Worm (Caenorhabditis elegans): Measurements from ENCODE around the gene T28A11.22.

The T28A11.22 gene

DNA sequence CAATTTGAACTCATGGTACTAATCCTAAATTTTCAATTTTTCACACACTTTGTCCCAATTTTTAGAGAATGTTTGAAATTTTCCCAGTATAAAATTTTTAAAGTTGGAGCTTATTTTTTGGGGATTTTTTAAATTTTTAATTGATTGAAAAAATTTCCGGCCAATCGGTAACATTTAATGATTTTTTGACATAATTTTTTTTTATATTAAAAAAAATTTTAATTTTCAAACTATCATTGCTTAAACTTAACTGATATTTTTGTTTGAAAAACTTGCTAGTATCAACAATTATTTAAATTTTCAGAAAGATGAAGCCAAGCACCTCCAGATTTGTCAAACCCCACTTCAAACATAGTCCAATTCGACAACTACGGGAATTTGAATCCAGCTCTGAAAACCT is at the start of gene T28A11.22:
T28A11.22 (plus strand) TSS at position 301 of the 400 bp plus-strand sequence.
- TF ChIP-seq sea-2 (GFP tag; optimal IDR thresholded peaks at IDR 0.05) (no peak), unc-62 (GFP tag; optimal IDR thresholded peaks at IDR 0.05) (no peak), jun-1 (tag; optimal IDR thresholded peaks at IDR 0.05) (no peak), aly-2 (tag; optimal IDR thresholded peaks at IDR 0.05) (no peak), fos-1 (tag; optimal IDR thresholded peaks at IDR 0.05) (no peak), lin-15B (tag; optimal IDR thresholded peaks at IDR 0.05) (no peak), nhr-11 (tag; optimal IDR thresholded peaks at IDR 0.05) (no peak)

DNA sequence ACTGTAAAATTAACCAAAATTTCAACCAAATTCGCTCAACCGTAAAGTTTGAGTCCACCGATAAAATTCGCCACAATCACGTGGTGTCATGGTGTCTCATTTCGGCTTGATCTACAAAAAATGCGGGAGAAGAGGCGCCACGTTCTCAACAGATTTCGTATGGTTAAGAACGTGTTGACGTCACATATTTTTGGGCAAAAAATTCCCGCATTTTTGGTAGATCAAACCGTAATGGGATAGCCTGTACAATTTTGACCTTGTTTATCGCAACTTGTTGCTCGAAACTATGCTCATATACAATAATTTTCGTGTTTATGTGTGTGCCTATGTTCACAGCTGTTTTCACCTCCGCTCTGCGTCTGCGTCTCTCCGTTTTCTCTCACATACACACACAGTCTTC is 48.4 kb upstream of the T28A11.22 start:
- TF ChIP-seq nhr-11 (tag; optimal IDR thresholded peaks at IDR 0.05) (no peak), fkh-2 (tag; optimal IDR thresholded peaks at IDR 0.05) (no peak), fkh-10 (GFP tag; optimal IDR thresholded peaks at IDR 0.05) (no peak), nhr-43 (tag; optimal IDR thresholded peaks at IDR 0.05; ENCODE audit: poor library complexity, severe bottlenecking) (no peak), elt-2 (tag; optimal IDR thresholded peaks at IDR 0.05) (no peak), tbx-2 (tag; optimal IDR thresholded peaks at IDR 0.05) (no peak), unc-62 (GFP tag; optimal IDR thresholded peaks at IDR 0.05) (no peak), nfya-1 (tag; optimal IDR thresholded peaks at IDR 0.05; ENCODE audit: insufficient read depth) (no peak), ceh-16 (tag; optimal IDR thresholded peaks at IDR 0.05) (no peak), ceh-82 (tag; optimal IDR thresholded peaks at IDR 0.05) (no peak), snpc-4 (tag; optimal IDR thresholded peaks at IDR 0.05) (no peak), ztf-4 (tag; optimal IDR thresholded peaks at IDR 0.05) (no peak), nhr-76 (tag; optimal IDR thresholded peaks at IDR 0.05) (no peak)

DNA sequence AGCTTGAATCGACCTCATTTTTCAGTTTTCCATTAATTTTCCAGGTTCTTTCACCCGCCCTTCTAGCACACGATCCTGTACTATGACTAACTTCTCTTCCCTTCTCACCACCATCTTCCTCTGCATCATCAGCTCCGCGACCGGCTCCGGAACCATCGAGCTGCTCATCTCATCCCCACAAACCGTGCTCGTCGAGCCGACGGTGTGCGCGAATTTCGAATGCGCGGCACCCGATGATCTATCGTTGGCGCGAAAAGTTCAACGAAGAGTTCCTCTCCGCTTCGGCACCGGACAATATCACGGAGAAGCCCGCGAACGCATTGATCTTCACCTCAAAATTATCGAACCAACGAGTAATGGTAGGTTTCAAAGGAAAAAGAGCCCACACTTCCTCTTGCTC is 47.2 kb upstream of the T28A11.22 start, which contains the start of gene apx-1:
apx-1 (plus strand) TSS at position 50 of the 400 bp plus-strand sequence.
- TF ChIP-seq fkh-10 (GFP tag; optimal IDR thresholded peaks at IDR 0.05) (no peak), nhr-23 (tag; optimal IDR thresholded peaks at IDR 0.05) (no peak), ceh-9 (tag; optimal IDR thresholded peaks at IDR 0.05) (no peak), nhr-28 (tag; optimal IDR thresholded peaks at IDR 0.05) (no peak), elt-3 (tag; optimal IDR thresholded peaks at IDR 0.05) (no peak), egl-5 (tag; optimal IDR thresholded peaks at IDR 0.05) (no peak), nhr-12 (tag; optimal IDR thresholded peaks at IDR 0.05) (no peak), mml-1 (tag; optimal IDR thresholded peaks at IDR 0.05) (no peak), hmg-11 (tag; optimal IDR thresholded peaks at IDR 0.05) (no peak), sea-2 (GFP tag; optimal IDR thresholded peaks at IDR 0.05) (no peak), nhr-25 (tag; optimal IDR thresholded peaks at IDR 0.05) (no peak), nfya-1 (tag; optimal IDR thresholded peaks at IDR 0.05; ENCODE audit: insufficient read depth) (no peak), jun-1 (tag; optimal IDR thresholded peaks at IDR 0.05) (no peak), eor-1 (tag; optimal IDR thresholded peaks at IDR 0.05) (no peak), ztf-11 (tag; optimal IDR thresholded peaks at IDR 0.05) (no peak), nhr-77 (tag; optimal IDR thresholded peaks at IDR 0.05) (no peak)

DNA sequence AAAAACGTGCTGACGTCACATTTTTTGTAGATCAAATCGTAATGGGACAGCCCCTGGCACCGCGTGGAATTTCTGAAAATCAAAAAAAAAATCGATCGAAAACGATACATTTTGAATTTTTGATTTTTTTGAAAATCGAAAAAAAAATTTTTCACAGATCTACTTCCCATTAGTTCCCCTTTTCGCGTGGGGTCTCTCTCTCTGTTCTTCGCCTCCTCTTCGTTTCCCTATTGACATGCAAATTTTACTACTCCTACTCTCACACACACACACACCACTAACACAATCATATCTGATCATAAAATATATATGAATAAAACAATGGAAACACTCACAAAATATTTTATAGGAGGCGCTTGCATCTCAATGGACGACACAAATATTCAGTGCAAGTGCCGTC is 38.8 kb upstream of the T28A11.22 start:
- no peak for TF ChIP-seq nhr-23 (tag; optimal IDR thresholded peaks at IDR 0.05)
- no peak for TF ChIP-seq nhr-12 (tag; optimal IDR thresholded peaks at IDR 0.05)
- TF ChIP-seq snpc-4 (tag; optimal IDR thresholded peaks at IDR 0.05), result no peak
- TF ChIP-seq nhr-77 (tag; optimal IDR thresholded peaks at IDR 0.05), result no peak
- no peak for TF ChIP-seq pha-4 (tag; optimal IDR thresholded peaks at IDR 0.05)
- TF ChIP-seq ceh-9 (tag; optimal IDR thresholded peaks at IDR 0.05), result no peak
- TF ChIP-seq skn-1 (tag; optimal IDR thresholded peaks at IDR 0.05), result no peak
- no peak for TF ChIP-seq egl-27 (tag; optimal IDR thresholded peaks at IDR 0.05)
- TF ChIP-seq ama-1 (optimal IDR thresholded peaks at IDR 0.05), result no peak
- no peak for TF ChIP-seq eor-1 (tag; optimal IDR thresholded peaks at IDR 0.05)
- TF ChIP-seq daf-12 (tag; optimal IDR thresholded peaks at IDR 0.05), result no peak
- TF ChIP-seq unc-62 (GFP tag; optimal IDR thresholded peaks at IDR 0.05), result no peak
- TF ChIP-seq fos-1 (tag; optimal IDR thresholded peaks at IDR 0.05), result no peak
- TF ChIP-seq R02D3.7 (tag; optimal IDR thresholded peaks at IDR 0.05), result no peak
- TF ChIP-seq ztf-11 (tag; optimal IDR thresholded peaks at IDR 0.05), result no peak
- TF ChIP-seq ceh-16 (tag; optimal IDR thresholded peaks at IDR 0.05), result no peak
- TF ChIP-seq tbx-2 (tag; optimal IDR thresholded peaks at IDR 0.05), result no peak

Data from whole organism, L3 larva.